In genomic region chr3L:3678375-3678774, dm6 we compare ENCODE assay signal across 2 fruit fly cellular contexts.
TF ChIP-seq lines count a peak whose summit lies in the region.

No protein-coding gene starts in this region.

- peak; percentile 74 to 75 for TF ChIP-seq CTCF in S2 (optimal IDR thresholded peaks at IDR 0.05; lab: Kevin White, UChicago)
- peak; percentile 86 for TF ChIP-seq CTCF in whole organism, embryonic (GFP tag; optimal IDR thresholded peaks at IDR 0.05; lab: Kevin White, UChicago)

TF ChIP-seq in whole organism, embryonic, 481 proteins besides CTCF, POLR2A, EP300 and RAD21:
- no peak for TF ChIP-seq bab2 (GFP tag; optimal IDR thresholded peaks at IDR 0.05; lab: Kevin White, UChicago)
- TF ChIP-seq Lhr (GFP tag; optimal IDR thresholded peaks at IDR 0.05; lab: Kevin White, UChicago), result no peak
- no peak for TF ChIP-seq slou (GFP tag; optimal IDR thresholded peaks at IDR 0.05; lab: Kevin White, UChicago)
- TF ChIP-seq ac (GFP tag; optimal IDR thresholded peaks at IDR 0.05; lab: Kevin White, UChicago), result no peak
- TF ChIP-seq YL-1 (GFP tag; optimal IDR thresholded peaks at IDR 0.05; lab: Kevin White, UChicago), result no peak
- no peak for TF ChIP-seq CG13424 (tag; optimal IDR thresholded peaks at IDR 0.05; lab: Kevin White, UChicago)
- no peak for TF ChIP-seq hbn (GFP tag; IDR thresholded peaks at IDR 0.05; lab: Robert Waterston, UW; ENCODE audit: partially characterized antibody)
- no peak for TF ChIP-seq oc (tag; optimal IDR thresholded peaks at IDR 0.05; lab: Kevin White, UChicago)
- no peak for TF ChIP-seq Meics (GFP tag; optimal IDR thresholded peaks at IDR 0.05; lab: Kevin White, UChicago)
- no peak for TF ChIP-seq CG6791 (GFP tag; IDR thresholded peaks at IDR 0.05; lab: Robert Waterston, UW; ENCODE audit: partially characterized antibody)
- TF ChIP-seq wdn (GFP tag; IDR thresholded peaks at IDR 0.05; lab: Robert Waterston, UW), result no peak
- TF ChIP-seq CG17802 (tag; optimal IDR thresholded peaks at IDR 0.05; lab: Kevin White, UChicago), result no peak
